Worm (Caenorhabditis elegans) whole organism, L2 larva: Measurements from ENCODE around the gene fbxb-64.
"Not testable (repeated sequence)": the region's sequence is repeated elsewhere in the genome, so short reads cannot be mapped to it uniquely, and the experiment has no call there.

Experiments used
- C34F6.9 ChIP-seq: fragments of 150-350 bp; optimal IDR thresholded peaks from 2 replicates; lab custom pipeline; 2014; ENCODE audit warnings: missing biosample characterization, missing genetic modification characterization
- F13H6.1 ChIP-seq: sonication (generic microtip); optimal IDR thresholded peaks from 2 replicates; lab custom pipeline; 2016; ENCODE audit warnings: missing genetic modification characterization, missing compliant biosample characterization
- R02D3.7 ChIP-seq: fragments of 150-350 bp; optimal IDR thresholded peaks from 2 replicates; lab custom pipeline; 2014; ENCODE audit warnings: missing biosample characterization, missing genetic modification characterization
- Y55F3AM.14 ChIP-seq: fragments of 200-800 bp; sonication (Bioruptor generic); optimal IDR thresholded peaks from 2 replicates; lab custom pipeline; 2018; ENCODE audit warnings: mild to moderate bottlenecking, missing genetic modification characterization, missing compliant biosample characterization
- ZK546.5 ChIP-seq: sonication (generic microtip); optimal IDR thresholded peaks from 2 replicates; lab custom pipeline; 2017; ENCODE audit warnings: missing biosample characterization, missing genetic modification characterization
- alr-1 ChIP-seq: fragments of 150-350 bp; optimal IDR thresholded peaks from 2 replicates; lab custom pipeline; 2014; ENCODE audit warnings: missing biosample characterization, missing genetic modification characterization
- aly-2 ChIP-seq: fragments of 150-350 bp; optimal IDR thresholded peaks from 2 replicates; lab custom pipeline; 2014; ENCODE audit warnings: missing biosample characterization, missing genetic modification characterization
- blmp-1 ChIP-seq: sonication (generic microtip); optimal IDR thresholded peaks from 2 replicates; lab custom pipeline; 2017; ENCODE audit warnings: missing genetic modification characterization, mild to moderate bottlenecking, missing compliant biosample characterization, antibody characterized with exemption, moderate library complexity; ENCODE audit not compliant: insufficient read depth
- ceh-16 ChIP-seq: fragments of 150-350 bp; optimal IDR thresholded peaks from 2 replicates; lab custom pipeline; 2014; ENCODE audit warnings: missing biosample characterization, missing genetic modification characterization
- crh-2 ChIP-seq: sonication (generic microtip); optimal IDR thresholded peaks from 2 replicates; lab custom pipeline; 2017; ENCODE audit warnings: missing biosample characterization, missing genetic modification characterization
- dmd-4 ChIP-seq: sonication (generic microtip); optimal IDR thresholded peaks from 2 replicates; lab custom pipeline; 2017; ENCODE audit warnings: missing biosample characterization, missing genetic modification characterization
- egl-27 ChIP-seq: sonication (generic microtip); optimal IDR thresholded peaks from 3 replicates; lab custom pipeline; 2017; ENCODE audit warnings: missing biosample characterization, missing genetic modification reagents, missing genetic modification characterization
- fos-1 ChIP-seq: fragments of 150-350 bp; optimal IDR thresholded peaks from 2 replicates; lab custom pipeline; 2014; ENCODE audit warnings: missing biosample characterization, missing genetic modification characterization
- gmeb-1 ChIP-seq: fragments of 150-350 bp; optimal IDR thresholded peaks from 2 replicates; lab custom pipeline; 2014; ENCODE audit warnings: missing biosample characterization, missing genetic modification characterization
- lin-11 ChIP-seq: fragments of 150-350 bp; sonication (generic microtip); optimal IDR thresholded peaks from 2 replicates; lab custom pipeline; 2014; ENCODE audit warnings: missing biosample characterization, missing genetic modification characterization, inconsistent platforms, mixed read lengths
- mbf-1 ChIP-seq: sonication (generic microtip); optimal IDR thresholded peaks from 2 replicates; lab custom pipeline; 2017; ENCODE audit warnings: missing biosample characterization, missing genetic modification characterization
- nhr-11 ChIP-seq: fragments of 150-350 bp; optimal IDR thresholded peaks from 2 replicates; lab custom pipeline; 2014; ENCODE audit warnings: missing biosample characterization, missing genetic modification characterization
- nhr-12 ChIP-seq: fragments of 150-350 bp; optimal IDR thresholded peaks from 2 replicates; lab custom pipeline; 2014; ENCODE audit warnings: missing biosample characterization, missing genetic modification characterization
- nhr-129 ChIP-seq: fragments of 150-350 bp; optimal IDR thresholded peaks from 2 replicates; lab custom pipeline; 2014; ENCODE audit warnings: missing biosample characterization, missing genetic modification characterization
- nhr-25 ChIP-seq: fragments of 150-350 bp; sonication (generic microtip); optimal IDR thresholded peaks from 3 replicates; lab custom pipeline; 2014; ENCODE audit warnings: missing biosample characterization, missing genetic modification characterization
- nhr-6 ChIP-seq: fragments of 150-350 bp; optimal IDR thresholded peaks from 2 replicates; lab custom pipeline; 2014; ENCODE audit warnings: missing biosample characterization, missing genetic modification characterization
- nhr-77 ChIP-seq: fragments of 150-350 bp; optimal IDR thresholded peaks from 2 replicates; lab custom pipeline; 2014; ENCODE audit warnings: missing biosample characterization, missing genetic modification characterization
- peb-1 ChIP-seq: fragments of 150-350 bp; optimal IDR thresholded peaks from 2 replicates; lab custom pipeline; 2014; ENCODE audit warnings: missing biosample characterization, missing genetic modification characterization
- sem-4 ChIP-seq: fragments of 150-350 bp; optimal IDR thresholded peaks from 2 replicates; lab custom pipeline; 2014; ENCODE audit warnings: missing biosample characterization, missing genetic modification reagents, missing genetic modification characterization
- skn-1 ChIP-seq: sonication (generic microtip); optimal IDR thresholded peaks from 2 replicates; lab custom pipeline; 2017; ENCODE audit warnings: missing biosample characterization, missing genetic modification characterization
- sma-3 ChIP-seq: sonication (generic microtip); optimal IDR thresholded peaks from 2 replicates; lab custom pipeline; 2016; ENCODE audit warnings: missing genetic modification reagents, missing genetic modification characterization, missing compliant biosample characterization
- snpc-4 ChIP-seq: fragments of 150-350 bp; optimal IDR thresholded peaks from 2 replicates; lab custom pipeline; 2014; ENCODE audit warnings: missing biosample characterization, missing genetic modification characterization
- unc-62 ChIP-seq: fragments of 150-350 bp; optimal IDR thresholded peaks from 2 replicates; lab custom pipeline; 2014; ENCODE audit warnings: missing biosample characterization, missing genetic modification reagents, missing genetic modification characterization
- zag-1 ChIP-seq: fragments of 150-350 bp; optimal IDR thresholded peaks from 2 replicates; lab custom pipeline; 2014; ENCODE audit warnings: missing biosample characterization, missing genetic modification characterization
- ztf-11 ChIP-seq: sonication (generic microtip); optimal IDR thresholded peaks from 2 replicates; lab custom pipeline; 2017; ENCODE audit warnings: missing biosample characterization, missing genetic modification characterization
- ztf-4 ChIP-seq: fragments of 150-350 bp; optimal IDR thresholded peaks from 2 replicates; lab custom pipeline; 2014; ENCODE audit warnings: missing biosample characterization, missing genetic modification characterization

fbxb-64 gene

ce11 chrV:19317058-19317457, 4.0 kb downstream of the fbxb-64 start, which contains the start of gene srh-208:
Gene srh-208, plus strand, starts transcription at chrV:19317358.
- not testable (repeated sequence) for TF ChIP-seq snpc-4 (tag; lab: Kevin White, UChicago); mbf-1 (tag; lab: Kevin White, UChicago); ceh-16

ce11 chrV:19319460-19319995, 6.5 kb downstream of the fbxb-64 start, which contains the start of gene C43D7.7:
Gene C43D7.7, minus strand, starts transcription at chrV:19319510.
- TF ChIP-seq crh-2 (tag; lab: Kevin White, UChicago) (no peak), fos-1 (tag; lab: Kevin White, UChicago) (peak; percentile 38)

- no peak for TF ChIP-seq nhr-11 (tag; lab: Kevin White, UChicago)
- TF ChIP-seq mbf-1 (tag; lab: Kevin White, UChicago) = no peak
- no peak for TF ChIP-seq skn-1 (tag; lab: Kevin White, UChicago)
- TF ChIP-seq peb-1 (tag; lab: Kevin White, UChicago) = no peak
- no peak for TF ChIP-seq ztf-4 (tag; lab: Kevin White, UChicago)
- TF ChIP-seq nhr-129 (tag; lab: Kevin White, UChicago) = no peak
- no peak for TF ChIP-seq R02D3.7
Measured at ce11 chrV:19320385-19320784, 7.3 kb downstream of the fbxb-64 start, which contains the start of gene sdz-6. Gene sdz-6, plus strand, starts transcription at chrV:19320613.

DNA sequence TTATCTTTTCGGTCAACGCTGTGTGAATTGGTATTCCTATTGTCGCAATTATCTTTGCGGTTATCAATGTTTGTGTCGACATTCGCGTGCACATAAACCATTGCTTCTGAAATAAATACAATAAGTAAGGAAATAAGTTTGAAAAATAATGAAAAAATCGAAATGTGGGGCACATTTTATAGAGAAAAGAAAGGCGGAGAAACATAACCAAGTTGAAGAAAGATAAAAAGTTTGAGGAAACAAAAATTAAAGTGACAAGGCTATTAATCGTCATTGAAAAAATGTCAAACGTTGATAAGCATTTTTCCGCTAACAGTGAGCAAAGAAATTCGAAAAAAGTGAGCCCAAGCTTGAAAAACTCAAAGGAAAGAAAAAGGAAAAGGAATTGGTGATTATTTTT, 9.3 kb downstream of the fbxb-64 start, which contains the start of gene C43D7.4:
Gene C43D7.4, minus strand, starts transcription at position 101 of the 400 bp plus-strand sequence.
- TF ChIP-seq unc-62 (GFP tag; lab: Kevin White, UChicago) (no peak), C34F6.9 (no peak), zag-1 (no peak), snpc-4 (tag; lab: Kevin White, UChicago) (no peak), nhr-77 (tag; lab: Kevin White, UChicago) (no peak), ztf-4 (tag; lab: Kevin White, UChicago) (no peak), egl-27 (no peak), peb-1 (tag; lab: Kevin White, UChicago) (no peak), nhr-6 (tag; lab: Kevin White, UChicago) (no peak)

DNA sequence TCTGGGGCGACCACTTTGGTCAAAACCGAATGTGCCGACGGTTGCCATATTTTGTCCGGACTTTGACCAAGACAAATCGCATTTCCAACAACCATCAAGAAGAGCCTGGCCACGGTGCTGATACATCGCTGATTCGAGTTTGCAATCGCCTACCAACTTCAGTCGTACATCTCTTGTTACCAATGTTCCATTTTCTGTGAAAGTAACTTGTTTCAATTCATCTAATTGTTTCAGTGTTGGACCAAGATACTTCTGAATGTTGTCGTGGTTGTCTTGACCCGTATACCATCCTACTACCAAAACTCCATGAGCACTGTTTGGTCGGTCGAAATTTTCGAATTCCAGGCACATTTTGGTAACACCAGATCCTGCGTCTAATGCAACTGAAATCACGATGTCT, 12.4 kb downstream of the fbxb-64 start:
- TF ChIP-seq lin-11 = no peak
- TF ChIP-seq Y55F3AM.14 (GFP tag; lab: Kevin White, UChicago) = no peak
- no peak for TF ChIP-seq gmeb-1 (tag; lab: Kevin White, UChicago)
- TF ChIP-seq nhr-77 (tag; lab: Kevin White, UChicago) = no peak
- TF ChIP-seq mbf-1 (tag; lab: Kevin White, UChicago) = no peak

DNA sequence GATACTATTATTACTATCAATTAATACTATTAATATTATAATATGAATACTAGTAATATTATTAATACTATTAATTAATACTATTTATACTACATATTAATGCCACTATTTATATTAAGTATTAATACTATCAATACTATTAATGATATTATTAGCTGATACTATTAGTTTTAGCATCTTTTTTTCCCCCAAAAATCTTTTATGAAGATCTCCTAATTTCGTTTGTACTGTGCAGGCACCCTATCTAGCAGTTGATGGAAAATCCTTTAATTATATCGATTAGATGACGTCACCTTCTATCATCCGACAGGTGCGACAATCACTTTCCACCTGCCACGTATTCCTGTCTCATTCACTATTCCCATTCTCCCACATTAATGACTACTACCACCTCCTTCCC, 16.2 kb downstream of the fbxb-64 start, which contains the start of gene fbxb-65:
Gene fbxb-65, plus strand, starts transcription at position 301 of the 400 bp plus-strand sequence.
- no peak for TF ChIP-seq F13H6.1 (tag; lab: Kevin White, UChicago)
- no peak for TF ChIP-seq unc-62 (GFP tag; lab: Kevin White, UChicago)
- TF ChIP-seq alr-1 = no peak
- TF ChIP-seq lin-11 = no peak
- TF ChIP-seq nhr-12 (tag; lab: Kevin White, UChicago) = no peak
- TF ChIP-seq aly-2 (tag; lab: Kevin White, UChicago) = no peak
- TF ChIP-seq skn-1 (tag; lab: Kevin White, UChicago) = no peak
- TF ChIP-seq nhr-25 (tag; lab: Kevin White, UChicago) = no peak
- TF ChIP-seq sem-4 (tag; lab: Kevin White, UChicago) = no peak

ce11 chrV:19337333-19337732, 24.3 kb downstream of the fbxb-64 start:
- TF ChIP-seq sma-3 (no peak), dmd-4 (tag; lab: Kevin White, UChicago) (no peak), ZK546.5 (tag; lab: Kevin White, UChicago) (no peak), nhr-6 (tag; lab: Kevin White, UChicago) (no peak), gmeb-1 (tag; lab: Kevin White, UChicago) (no peak), aly-2 (tag; lab: Kevin White, UChicago) (no peak), ztf-4 (tag; lab: Kevin White, UChicago) (no peak), blmp-1 (tag; lab: Kevin White, UChicago) (no peak), C34F6.9 (no peak), ztf-11 (no peak)
